Fruit fly (Drosophila melanogaster) whole organism, embryonic: ENCODE measurements around the gene CG9948.
A peak's percentile ranks its signal among the peaks of the same experiment; 100 is the strongest.

Experiments
- Atf-2 ChIP-seq: fragments of 200-800 bp; sonication (Bioruptor generic); optimal IDR thresholded peaks from 2 replicates; lab custom pipeline; 2016; ENCODE audit warnings: missing biosample characterization, missing genetic modification characterization
- B-H1 ChIP-seq: fragments of 200-800 bp; sonication (Bioruptor generic); IDR thresholded peaks from 3 replicates; pipeline ENCODE4 v1.3.6; 2022; ENCODE audit warnings: missing biosample characterization, missing genetic modification characterization
- BEAF-32 ChIP-seq: fragments of 200-800 bp; sonication (Bioruptor generic); optimal IDR thresholded peaks from 3 replicates; lab custom pipeline; 2017; ENCODE audit warnings: missing biosample characterization, missing genetic modification characterization, mild to moderate bottlenecking, moderate library complexity, missing genetic modification reagents
- Blimp-1 ChIP-seq: fragments of 200-800 bp; sonication (Bioruptor generic); optimal IDR thresholded peaks from 3 replicates; lab custom pipeline; 2018; ENCODE audit warnings: missing biosample characterization, missing genetic modification characterization, mild to moderate bottlenecking, moderate library complexity, missing genetic modification reagents
- BtbVII ChIP-seq: fragments of 200-800 bp; sonication (Bioruptor generic); optimal IDR thresholded peaks from 3 replicates; lab custom pipeline; 2017; ENCODE audit warnings: missing biosample characterization, mild to moderate bottlenecking, missing genetic modification characterization
- CG1024 ChIP-seq: fragments of 200-800 bp; sonication (Bioruptor generic); IDR thresholded peaks from 2 replicates; pipeline ENCODE4 v1.3.6; 2022; ENCODE audit warnings: missing biosample characterization, missing genetic modification characterization
- CG10543 ChIP-seq: fragments of 200-800 bp; sonication (Bioruptor generic); optimal IDR thresholded peaks from 3 replicates; lab custom pipeline; 2017; ENCODE audit warnings: missing biosample characterization, mild to moderate bottlenecking, missing genetic modification characterization, moderate library complexity
- CG11723 ChIP-seq: fragments of 200-800 bp; sonication (Bioruptor generic); optimal IDR thresholded peaks from 2 replicates; lab custom pipeline; 2017; ENCODE audit warnings: missing biosample characterization, mild to moderate bottlenecking, missing genetic modification characterization
- CG12219 ChIP-seq: fragments of 200-800 bp; sonication (Bioruptor generic); optimal IDR thresholded peaks from 3 replicates; lab custom pipeline; 2018; ENCODE audit warnings: missing biosample characterization, mild to moderate bottlenecking, missing genetic modification characterization
- CG13287 ChIP-seq: fragments of 200-800 bp; sonication (Bioruptor generic); IDR thresholded peaks from 2 replicates; pipeline ENCODE4 v1.3.6; 2022; ENCODE audit warnings: missing biosample characterization, missing genetic modification characterization; ENCODE audit not compliant: partially characterized antibody
- CG15011 ChIP-seq: fragments of 200-800 bp; sonication (Bioruptor generic); optimal IDR thresholded peaks from 3 replicates; lab custom pipeline; 2018; ENCODE audit warnings: missing biosample characterization, mild to moderate bottlenecking, missing genetic modification characterization
- CG15514 ChIP-seq: fragments of 200-800 bp; sonication (Bioruptor generic); optimal IDR thresholded peaks from 3 replicates; lab custom pipeline; 2017; ENCODE audit warnings: missing biosample characterization, missing genetic modification characterization, mild to moderate bottlenecking, moderate library complexity, missing genetic modification reagents
- CG16813 ChIP-seq: fragments of 200-800 bp; sonication (Bioruptor generic); IDR thresholded peaks from 3 replicates; pipeline ENCODE4 v1.3.6; 2022; ENCODE audit warnings: missing biosample characterization, missing genetic modification characterization; ENCODE audit not compliant: partially characterized antibody
- CG17361 ChIP-seq: fragments of 200-800 bp; sonication (Bioruptor generic); IDR thresholded peaks from 3 replicates; pipeline ENCODE4 v1.3.6; 2022; ENCODE audit warnings: missing biosample characterization, missing genetic modification characterization
- CG17802 ChIP-seq: fragments of 200-800 bp; sonication (Bioruptor generic); optimal IDR thresholded peaks from 2 replicates; lab custom pipeline; 2018; ENCODE audit warnings: missing biosample characterization, mild to moderate bottlenecking, missing genetic modification characterization, moderate library complexity
- CG17912 ChIP-seq: fragments of 200-800 bp; sonication (Bioruptor generic); optimal IDR thresholded peaks from 2 replicates; lab custom pipeline; 2018; ENCODE audit warnings: missing biosample characterization, mild to moderate bottlenecking, missing genetic modification characterization
- CG31388 ChIP-seq: fragments of 200-800 bp; sonication (Bioruptor generic); optimal IDR thresholded peaks from 2 replicates; lab custom pipeline; 2016; ENCODE audit warnings: missing biosample characterization, missing genetic modification characterization
- CG32767 ChIP-seq: fragments of 200-800 bp; sonication (Bioruptor generic); IDR thresholded peaks from 2 replicates; pipeline ENCODE4 v1.3.6; 2022; ENCODE audit warnings: missing biosample characterization, missing genetic modification characterization
- CG3281 ChIP-seq: fragments of 200-800 bp; sonication (Bioruptor generic); optimal IDR thresholded peaks from 3 replicates; lab custom pipeline; 2017; ENCODE audit warnings: missing biosample characterization, mild to moderate bottlenecking, missing genetic modification characterization
- CG33213 ChIP-seq: fragments of 200-800 bp; sonication (Bioruptor generic); optimal IDR thresholded peaks from 3 replicates; lab custom pipeline; 2016; ENCODE audit warnings: missing biosample characterization, missing genetic modification characterization
- CG5180 ChIP-seq: fragments of 200-800 bp; sonication (Bioruptor generic); optimal IDR thresholded peaks from 3 replicates; lab custom pipeline; 2017; ENCODE audit warnings: missing biosample characterization, missing genetic modification characterization, mild to moderate bottlenecking, moderate library complexity, missing genetic modification reagents
- CG6854 ChIP-seq: fragments of 200-800 bp; sonication (Bioruptor generic); optimal IDR thresholded peaks from 3 replicates; lab custom pipeline; 2017; ENCODE audit warnings: missing biosample characterization, mild to moderate bottlenecking, missing genetic modification characterization
- CG7963 ChIP-seq: fragments of 200-800 bp; sonication (Bioruptor generic); IDR thresholded peaks from 3 replicates; pipeline ENCODE4 v1.3.6; 2022; ENCODE audit warnings: missing biosample characterization, missing genetic modification characterization; ENCODE audit not compliant: partially characterized antibody
- CG8089 ChIP-seq: fragments of 200-800 bp; sonication (Bioruptor generic); optimal IDR thresholded peaks from 3 replicates; lab custom pipeline; 2016; ENCODE audit warnings: missing biosample characterization, missing genetic modification characterization
- CG9876 ChIP-seq: fragments of 200-800 bp; sonication (Bioruptor generic); optimal IDR thresholded peaks from 2 replicates; lab custom pipeline; 2016; ENCODE audit warnings: missing biosample characterization, missing genetic modification characterization
- D19A ChIP-seq: fragments of 200-800 bp; optimal IDR thresholded peaks from 3 replicates; lab custom pipeline; 2019; ENCODE audit warnings: missing biosample characterization, mild to moderate bottlenecking, missing genetic modification characterization, moderate library complexity
- Doc2 ChIP-seq: fragments of 200-800 bp; sonication (Bioruptor generic); IDR thresholded peaks from 2 replicates; pipeline ENCODE4 v1.3.6; 2022; ENCODE audit warnings: missing biosample characterization, missing genetic modification characterization
- Dp ChIP-seq: fragments of 200-800 bp; sonication (Bioruptor generic); optimal IDR thresholded peaks from 2 replicates; lab custom pipeline; 2018; ENCODE audit warnings: missing biosample characterization, mild to moderate bottlenecking, missing genetic modification characterization, moderate library complexity
- HLHmδ ChIP-seq: fragments of 200-800 bp; sonication (Bioruptor generic); optimal IDR thresholded peaks from 2 replicates; lab custom pipeline; 2018; ENCODE audit warnings: missing biosample characterization, mild to moderate bottlenecking, missing genetic modification characterization, moderate library complexity
- MBD-R2 ChIP-seq: fragments of 200-800 bp; sonication (Bioruptor generic); IDR thresholded peaks from 2 replicates; pipeline ENCODE4 v1.3.6; 2022; ENCODE audit warnings: missing biosample characterization, missing genetic modification characterization
- Sox102F ChIP-seq: fragments of 200-800 bp; sonication (Bioruptor generic); optimal IDR thresholded peaks from 2 replicates; lab custom pipeline; 2018; ENCODE audit warnings: missing biosample characterization, mild to moderate bottlenecking, missing genetic modification characterization, moderate library complexity
- abd-A ChIP-seq: fragments of 200-800 bp; sonication (Bioruptor generic); optimal IDR thresholded peaks from 3 replicates; lab custom pipeline; 2019; ENCODE audit warnings: missing biosample characterization, mild to moderate bottlenecking, missing genetic modification characterization, moderate library complexity
- ato ChIP-seq: fragments of 200-800 bp; sonication (Bioruptor generic); IDR thresholded peaks from 2 replicates; pipeline ENCODE4 v1.3.6; 2022; ENCODE audit warnings: missing biosample characterization, missing genetic modification characterization; ENCODE audit not compliant: partially characterized antibody
- bab2 ChIP-seq: fragments of 200-800 bp; sonication (Bioruptor generic); optimal IDR thresholded peaks from 2 replicates; lab custom pipeline; 2016; ENCODE audit warnings: missing biosample characterization, missing genetic modification characterization
- bigmax ChIP-seq: fragments of 200-800 bp; sonication (Bioruptor generic); optimal IDR thresholded peaks from 2 replicates; lab custom pipeline; 2018; ENCODE audit warnings: missing biosample characterization, mild to moderate bottlenecking, missing genetic modification characterization
- cas ChIP-seq: fragments of 200-800 bp; sonication (Bioruptor generic); IDR thresholded peaks from 2 replicates; pipeline ENCODE4 v1.3.6; 2022; ENCODE audit warnings: missing biosample characterization, missing genetic modification characterization
- chinmo ChIP-seq: fragments of 200-800 bp; sonication (Bioruptor generic); IDR thresholded peaks from 4 replicates; pipeline ENCODE4 v1.3.6; 2022; ENCODE audit warnings: missing biosample characterization, missing genetic modification characterization; ENCODE audit not compliant: partially characterized antibody
- chm ChIP-seq: fragments of 200-800 bp; sonication (Bioruptor generic); IDR thresholded peaks from 2 replicates; pipeline ENCODE4 v1.3.6; 2022; ENCODE audit warnings: missing biosample characterization, missing genetic modification characterization
- crol ChIP-seq: fragments of 200-800 bp; sonication (Bioruptor generic); IDR thresholded peaks from 2 replicates; pipeline ENCODE4 v1.3.6; 2022; ENCODE audit warnings: missing biosample characterization, missing genetic modification characterization
- gsb ChIP-seq: fragments of 200-800 bp; sonication (Bioruptor generic); IDR thresholded peaks from 2 replicates; pipeline ENCODE4 v1.3.6; 2022; ENCODE audit warnings: missing biosample characterization, missing genetic modification characterization
- ro ChIP-seq: fragments of 200-800 bp; sonication (Bioruptor generic); IDR thresholded peaks from 2 replicates; pipeline ENCODE4 v1.3.6; 2022; ENCODE audit warnings: missing biosample characterization, missing genetic modification characterization
- run ChIP-seq: fragments of 200-800 bp; sonication (Bioruptor generic); optimal IDR thresholded peaks from 3 replicates; lab custom pipeline; 2018; ENCODE audit warnings: missing biosample characterization, mild to moderate bottlenecking, missing genetic modification characterization
- sens-2 ChIP-seq: fragments of 200-800 bp; sonication (Bioruptor generic); IDR thresholded peaks from 2 replicates; pipeline ENCODE4 v1.3.6; 2022; ENCODE audit warnings: missing biosample characterization, missing genetic modification characterization
- shn ChIP-seq: fragments of 200-800 bp; sonication (Bioruptor generic); optimal IDR thresholded peaks from 3 replicates; lab custom pipeline; 2016; ENCODE audit warnings: missing biosample characterization, missing genetic modification characterization
- sim ChIP-seq: fragments of 200-800 bp; sonication (Bioruptor generic); IDR thresholded peaks from 2 replicates; pipeline ENCODE4 v1.3.6; 2022; ENCODE audit warnings: missing biosample characterization, missing genetic modification characterization
- sob ChIP-seq: fragments of 200-800 bp; sonication (Bioruptor generic); IDR thresholded peaks from 2 replicates; pipeline ENCODE4 v1.3.6; 2022; ENCODE audit warnings: missing biosample characterization, missing genetic modification characterization
- unc-4 ChIP-seq: fragments of 200-800 bp; sonication (Bioruptor generic); IDR thresholded peaks from 2 replicates; pipeline ENCODE4 v1.3.6; 2022; ENCODE audit warnings: missing biosample characterization, missing genetic modification characterization; ENCODE audit not compliant: partially characterized antibody
- vvl ChIP-seq: fragments of 200-800 bp; sonication (Bioruptor generic); IDR thresholded peaks from 2 replicates; pipeline ENCODE4 v1.3.6; 2022; ENCODE audit warnings: missing biosample characterization, missing genetic modification characterization

The CG9948 gene

DNA sequence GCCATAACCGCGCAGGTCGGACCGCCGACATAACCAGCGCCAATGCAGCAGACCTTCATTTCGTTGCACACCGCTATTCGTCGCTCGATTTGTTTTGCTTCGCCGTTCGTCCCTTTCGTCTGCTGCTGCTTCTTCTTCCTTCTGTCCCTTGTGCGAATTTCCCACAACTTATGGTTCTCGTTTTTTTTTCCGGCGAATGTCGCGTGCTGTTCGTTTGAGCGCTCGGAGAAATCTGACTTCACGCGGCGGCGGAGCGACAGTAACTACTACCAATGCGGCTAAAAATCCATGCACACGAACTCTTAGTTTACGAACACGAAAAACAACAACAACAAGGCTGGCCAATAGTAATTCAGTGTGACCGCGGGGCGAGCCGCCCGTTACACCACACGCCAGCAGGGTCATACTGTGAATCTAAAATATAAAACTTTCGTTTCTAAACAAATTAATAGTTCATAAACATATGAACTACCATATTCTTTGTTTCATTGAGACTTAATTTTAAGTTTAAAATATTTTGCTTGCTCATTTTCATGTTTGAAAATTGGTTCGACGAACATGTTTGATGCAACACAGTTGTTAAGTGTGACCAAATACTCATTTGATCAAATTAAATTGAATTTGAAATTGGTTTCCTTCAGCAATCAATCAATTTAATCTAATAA lies 8.8 kb downstream of the CG9948 start, which contains the start of gene sgl (continued):
- TF ChIP-seq BEAF-32 (GFP tag; lab: Kevin White, UChicago), result peak; percentile 38
- no peak for TF ChIP-seq CG17802
- peak; percentile 61 for TF ChIP-seq CG17912 (GFP tag; lab: Kevin White, UChicago)
- TF ChIP-seq shn (GFP tag; lab: Kevin White, UChicago), result peak; percentile 10
- no peak for TF ChIP-seq bab2 (GFP tag; lab: Kevin White, UChicago)
- TF ChIP-seq chinmo (GFP tag; lab: Robert Waterston, UW), result peak; percentile 93; the same call in 3 of the 4 replicates
- TF ChIP-seq CG15011 (GFP tag; lab: Kevin White, UChicago), result no peak
- no peak for TF ChIP-seq cas (GFP tag; lab: Robert Waterston, UW)
- TF ChIP-seq CG1024 (GFP tag; lab: Robert Waterston, UW), result peak; percentile 28; the same call in 1 of the 2 replicates
- no peak for TF ChIP-seq ro (GFP tag; lab: Robert Waterston, UW)
- peak; percentile 66 for TF ChIP-seq BtbVII
- TF ChIP-seq CG16813 (GFP tag; lab: Robert Waterston, UW), result 0 out of 3 replicates have a peak, but pooled peaks have one; percentile 25
- peak; percentile 83 for TF ChIP-seq CG33213 (GFP tag; lab: Kevin White, UChicago)
- TF ChIP-seq CG15514 (GFP tag; lab: Kevin White, UChicago), result peak; percentile 46
- TF ChIP-seq CG3281 (GFP tag; lab: Kevin White, UChicago), result peak; percentile 39
- TF ChIP-seq CG11723, result peak; percentile 43
- TF ChIP-seq sob, result peak; percentile 63; the same call in 1 of the 2 replicates
- TF ChIP-seq CG8089, result peak; percentile 48
- TF ChIP-seq vvl, result peak; percentile 66
- TF ChIP-seq Dp (GFP tag; lab: Kevin White, UChicago), result peak; percentile 66
- TF ChIP-seq CG12219 (GFP tag; lab: Kevin White, UChicago), result no peak
- peak; percentile 11 for TF ChIP-seq D19A
- TF ChIP-seq sim (GFP tag; lab: Robert Waterston, UW), result no peak
- TF ChIP-seq Atf-2 (GFP tag; lab: Kevin White, UChicago), result no peak
- TF ChIP-seq ato (GFP tag; lab: Robert Waterston, UW), result peak; percentile 67
- TF ChIP-seq unc-4, result peak; percentile 48; the same call in 1 of the 2 replicates
- peak; percentile 76 for TF ChIP-seq HLHmδ
- no peak for TF ChIP-seq abd-A (tag; lab: Kevin White, UChicago)
- no peak for TF ChIP-seq B-H1 (GFP tag; lab: Robert Waterston, UW)
- peak; percentile 20 for TF ChIP-seq bigmax (GFP tag; lab: Kevin White, UChicago)
- no peak for TF ChIP-seq gsb
- peak; percentile 74 for TF ChIP-seq CG13287 (GFP tag; lab: Robert Waterston, UW)
- no peak for TF ChIP-seq CG31388
- TF ChIP-seq Sox102F (GFP tag; lab: Kevin White, UChicago), result no peak
- peak; percentile 100 for TF ChIP-seq CG5180 (GFP tag; lab: Kevin White, UChicago)
- 0 out of 3 replicates have a peak, but pooled peaks have one; percentile 27 for TF ChIP-seq CG7963 (GFP tag; lab: Robert Waterston, UW)
- TF ChIP-seq CG6854 (GFP tag; lab: Kevin White, UChicago), result peak; percentile 13
- no peak for TF ChIP-seq run (tag; lab: Kevin White, UChicago)
- peak; percentile 81 for TF ChIP-seq chm (GFP tag; lab: Robert Waterston, UW)
- TF ChIP-seq CG9876 (GFP tag; lab: Kevin White, UChicago), result peak; percentile 16
- TF ChIP-seq sens-2, result peak; percentile 47
- peak; percentile 89 for TF ChIP-seq CG10543 (GFP tag; lab: Kevin White, UChicago)
- no peak for TF ChIP-seq CG32767 (GFP tag; lab: Robert Waterston, UW)
- TF ChIP-seq crol (GFP tag; lab: Robert Waterston, UW), result no peak; the same call in 1 of the 2 replicates
- TF ChIP-seq Blimp-1 (GFP tag; lab: Kevin White, UChicago), result no peak
- 0 out of 3 replicates have a peak, but pooled peaks have one; percentile 6 for TF ChIP-seq CG17361 (GFP tag; lab: Robert Waterston, UW)
- TF ChIP-seq MBD-R2 (GFP tag; lab: Robert Waterston, UW), result no peak
- TF ChIP-seq Doc2 (GFP tag; lab: Robert Waterston, UW), result no peak
